Fruit fly (Drosophila melanogaster) whole organism, embryonic: Measurements from ENCODE around the gene CG10866.

Experiments used
- Atf-2 ChIP-seq: fragments of 200-800 bp; sonication (Bioruptor generic); optimal IDR thresholded peaks from 2 replicates; lab custom pipeline; 2016; ENCODE audit warnings: missing biosample characterization, missing genetic modification characterization
- BEAF-32 ChIP-seq: fragments of 200-800 bp; sonication (Bioruptor generic); optimal IDR thresholded peaks from 3 replicates; lab custom pipeline; 2017; ENCODE audit warnings: missing biosample characterization, missing genetic modification characterization, mild to moderate bottlenecking, moderate library complexity, missing genetic modification reagents
- CG11456 ChIP-seq: fragments of 200-800 bp; sonication (Bioruptor generic); IDR thresholded peaks from 3 replicates; pipeline ENCODE4 v1.3.6; 2022; ENCODE audit warnings: missing biosample characterization, missing genetic modification characterization
- CG12155 ChIP-seq: fragments of 200-800 bp; sonication (Bioruptor generic); optimal IDR thresholded peaks from 3 replicates; lab custom pipeline; 2016; ENCODE audit warnings: missing biosample characterization, missing genetic modification characterization
- CG1233 ChIP-seq: fragments of 200-800 bp; sonication (Bioruptor generic); optimal IDR thresholded peaks from 4 replicates; lab custom pipeline; 2018; ENCODE audit warnings: missing biosample characterization, mild to moderate bottlenecking, missing genetic modification characterization
- CG12391 ChIP-seq: fragments of 200-800 bp; sonication (Bioruptor generic); optimal IDR thresholded peaks from 3 replicates; lab custom pipeline; 2018; ENCODE audit warnings: missing biosample characterization, mild to moderate bottlenecking, missing genetic modification characterization, moderate library complexity
- CG12659 ChIP-seq: fragments of 200-800 bp; sonication (Bioruptor generic); optimal IDR thresholded peaks from 3 replicates; lab custom pipeline; 2017; ENCODE audit warnings: mild to moderate bottlenecking, missing biosample characterization, missing genetic modification reagents, missing genetic modification characterization
- CG12769 ChIP-seq: fragments of 200-800 bp; sonication (Bioruptor generic); optimal IDR thresholded peaks from 2 replicates; lab custom pipeline; 2019; ENCODE audit warnings: missing biosample characterization, mild to moderate bottlenecking, missing genetic modification characterization, moderate library complexity
- CG13296 ChIP-seq: fragments of 200-800 bp; sonication (Bioruptor generic); optimal IDR thresholded peaks from 3 replicates; lab custom pipeline; 2018; ENCODE audit warnings: missing biosample characterization, mild to moderate bottlenecking, missing genetic modification characterization
- CG13894 ChIP-seq: fragments of 200-800 bp; sonication (Bioruptor generic); optimal IDR thresholded peaks from 3 replicates; lab custom pipeline; 2018; ENCODE audit warnings: missing biosample characterization, mild to moderate bottlenecking, missing genetic modification characterization, moderate library complexity
- CG14860 ChIP-seq: fragments of 200-800 bp; sonication (Bioruptor generic); IDR thresholded peaks from 3 replicates; pipeline ENCODE4 v1.3.6; 2022; ENCODE audit warnings: missing biosample characterization, missing genetic modification characterization; ENCODE audit not compliant: partially characterized antibody
- CG1603 ChIP-seq: fragments of 200-800 bp; sonication (Bioruptor generic); optimal IDR thresholded peaks from 2 replicates; lab custom pipeline; 2019; ENCODE audit warnings: missing biosample characterization, mild to moderate bottlenecking, missing genetic modification characterization, moderate library complexity
- CG17829 ChIP-seq: fragments of 200-800 bp; optimal IDR thresholded peaks from 2 replicates; lab custom pipeline; 2019; ENCODE audit warnings: missing biosample characterization, mild to moderate bottlenecking, missing genetic modification characterization, moderate library complexity
- CG18262 ChIP-seq: fragments of 200-800 bp; optimal IDR thresholded peaks from 3 replicates; lab custom pipeline; 2019; ENCODE audit warnings: missing biosample characterization, mild to moderate bottlenecking, missing genetic modification characterization, moderate library complexity
- CG30403 ChIP-seq: fragments of 200-800 bp; sonication (Bioruptor generic); optimal IDR thresholded peaks from 3 replicates; lab custom pipeline; 2016; ENCODE audit warnings: missing biosample characterization, missing genetic modification characterization
- CG34376 ChIP-seq: fragments of 200-800 bp; sonication (Bioruptor generic); optimal IDR thresholded peaks from 2 replicates; lab custom pipeline; 2018; ENCODE audit warnings: missing biosample characterization, mild to moderate bottlenecking, missing genetic modification characterization
- CG4404 ChIP-seq: fragments of 200-800 bp; sonication (Bioruptor generic); IDR thresholded peaks from 2 replicates; pipeline ENCODE4 v1.3.6; 2022; ENCODE audit warnings: missing biosample characterization, missing genetic modification characterization
- CG4730 ChIP-seq: fragments of 200-800 bp; sonication (Bioruptor generic); IDR thresholded peaks from 2 replicates; pipeline ENCODE4 v1.3.6; 2022; ENCODE audit warnings: missing biosample characterization, missing genetic modification characterization
- CG4854 ChIP-seq: fragments of 200-800 bp; sonication (Bioruptor generic); optimal IDR thresholded peaks from 2 replicates; lab custom pipeline; 2016; ENCODE audit warnings: missing biosample characterization, missing genetic modification characterization, inconsistent platforms
- CG6854 ChIP-seq: fragments of 200-800 bp; sonication (Bioruptor generic); optimal IDR thresholded peaks from 3 replicates; lab custom pipeline; 2017; ENCODE audit warnings: missing biosample characterization, mild to moderate bottlenecking, missing genetic modification characterization
- Dip3 ChIP-seq: fragments of 200-800 bp; sonication (Bioruptor generic); optimal IDR thresholded peaks from 3 replicates; lab custom pipeline; 2016; ENCODE audit warnings: missing biosample characterization, missing genetic modification characterization
- H2.0 ChIP-seq: fragments of 200-800 bp; sonication (Bioruptor generic); IDR thresholded peaks from 2 replicates; pipeline ENCODE4 v1.3.6; 2022; ENCODE audit warnings: missing biosample characterization, missing genetic modification characterization
- HHEX ChIP-seq: fragments of 200-800 bp; sonication (Bioruptor generic); optimal IDR thresholded peaks from 3 replicates; lab custom pipeline; 2017; ENCODE audit warnings: missing biosample characterization, mild to moderate bottlenecking, missing genetic modification characterization, missing genetic modification reagents
- Myb ChIP-seq: fragments of 200-800 bp; sonication (Bioruptor generic); optimal IDR thresholded peaks from 2 replicates; lab custom pipeline; 2016; ENCODE audit warnings: missing biosample characterization, missing genetic modification characterization
- NC2α ChIP-seq: fragments of 200-800 bp; sonication (Bioruptor generic); optimal IDR thresholded peaks from 2 replicates; lab custom pipeline; 2016; ENCODE audit warnings: missing biosample characterization, missing genetic modification characterization
- Opbp ChIP-seq: fragments of 200-800 bp; sonication (Bioruptor generic); IDR thresholded peaks from 3 replicates; pipeline ENCODE4 v1.3.6; 2022; ENCODE audit warnings: missing biosample characterization, missing genetic modification characterization; ENCODE audit not compliant: partially characterized antibody
- Ravus ChIP-seq: fragments of 200-800 bp; sonication (Bioruptor generic); IDR thresholded peaks from 2 replicates; pipeline ENCODE4 v1.3.6; 2022; ENCODE audit warnings: missing biosample characterization, missing genetic modification characterization
- Rx ChIP-seq: fragments of 200-800 bp; sonication (Bioruptor generic); IDR thresholded peaks from 2 replicates; pipeline ENCODE4 v1.3.6; 2022; ENCODE audit warnings: missing biosample characterization, missing genetic modification characterization
- Side ChIP-seq: fragments of 200-800 bp; sonication (Bioruptor generic); optimal IDR thresholded peaks from 2 replicates; lab custom pipeline; 2016; ENCODE audit warnings: missing biosample characterization, missing genetic modification characterization
- Sox102F ChIP-seq: fragments of 200-800 bp; sonication (Bioruptor generic); optimal IDR thresholded peaks from 2 replicates; lab custom pipeline; 2018; ENCODE audit warnings: missing biosample characterization, mild to moderate bottlenecking, missing genetic modification characterization, moderate library complexity
- Stat92E ChIP-seq, 3 experiments: fragments of >200 bp in 2 of 3; fragments of 200-800 bp in 1 of 3; sonication (Bioruptor generic) in 1 of 3; optimal IDR thresholded peaks; 2 replicates each; lab custom pipeline; 2017 to 2019; ENCODE audit warnings: missing biosample characterization in 3 of 3, missing genetic modification characterization in 3 of 3, mild to moderate bottlenecking in 1 of 3, moderate library complexity in 1 of 3
- Xbp1 ChIP-seq: fragments of 200-800 bp; sonication (Bioruptor generic); optimal IDR thresholded peaks from 3 replicates; lab custom pipeline; 2016; ENCODE audit warnings: missing biosample characterization, mild to moderate bottlenecking, missing genetic modification characterization
- Xrp1 ChIP-seq: fragments of 200-800 bp; sonication (Bioruptor generic); IDR thresholded peaks from 2 replicates; pipeline ENCODE4 v1.3.6; 2022; ENCODE audit warnings: missing biosample characterization, missing genetic modification characterization
- ab ChIP-seq: fragments of 200-800 bp; sonication (Bioruptor generic); optimal IDR thresholded peaks from 2 replicates; lab custom pipeline; 2016; ENCODE audit warnings: missing biosample characterization, missing genetic modification characterization
- bcd ChIP-seq: fragments of 200-800 bp; sonication (Bioruptor generic); optimal IDR thresholded peaks from 2 replicates; lab custom pipeline; 2017; ENCODE audit warnings: missing biosample characterization, mild to moderate bottlenecking, missing genetic modification characterization
- dmrt99B ChIP-seq: fragments of 200-800 bp; sonication (Bioruptor generic); optimal IDR thresholded peaks from 2 replicates; lab custom pipeline; 2018; ENCODE audit warnings: missing biosample characterization, mild to moderate bottlenecking, missing genetic modification characterization, moderate library complexity
- ems ChIP-seq: fragments of 200-800 bp; sonication (Bioruptor generic); optimal IDR thresholded peaks from 3 replicates; lab custom pipeline; 2016; ENCODE audit warnings: missing biosample characterization, missing genetic modification characterization
- ewg ChIP-seq: fragments of 200-800 bp; sonication (Bioruptor generic); optimal IDR thresholded peaks from 3 replicates; lab custom pipeline; 2017; ENCODE audit warnings: mild to moderate bottlenecking, missing biosample characterization, missing genetic modification reagents, missing genetic modification characterization
- fu2 ChIP-seq: fragments of 200-800 bp; sonication (Bioruptor generic); optimal IDR thresholded peaks from 2 replicates; lab custom pipeline; 2016; ENCODE audit warnings: missing biosample characterization, missing genetic modification characterization
- h ChIP-seq: fragments of >200 bp; optimal IDR thresholded peaks from 2 replicates; lab custom pipeline; 2017
- hkb ChIP-seq, 2 experiments: fragments of 200-800 bp in 1 of 2; fragments of >200 bp in 1 of 2; sonication (Bioruptor generic) in 1 of 2; IDR thresholded peaks in 1 of 2; optimal IDR thresholded peaks in 1 of 2; 2 replicates each; pipeline versions ENCODE4 v1.3.6 to Lab custom; 2017 to 2022; ENCODE audit warnings: missing biosample characterization in 1 of 2, missing genetic modification characterization in 1 of 2
- peb ChIP-seq: fragments of 200-800 bp; sonication (Bioruptor generic); IDR thresholded peaks from 2 replicates; pipeline ENCODE4 v1.3.6; 2022; ENCODE audit warnings: missing biosample characterization, missing genetic modification characterization
- psq ChIP-seq: fragments of 200-800 bp; sonication (Bioruptor generic); optimal IDR thresholded peaks from 2 replicates; lab custom pipeline; 2017; ENCODE audit warnings: missing biosample characterization, missing genetic modification characterization
- pzg ChIP-seq: fragments of 200-800 bp; sonication (Bioruptor generic); optimal IDR thresholded peaks from 3 replicates; lab custom pipeline; 2018; ENCODE audit warnings: missing biosample characterization, mild to moderate bottlenecking, missing genetic modification characterization, moderate library complexity
- run ChIP-seq: fragments of 200-800 bp; sonication (Bioruptor generic); optimal IDR thresholded peaks from 3 replicates; lab custom pipeline; 2018; ENCODE audit warnings: missing biosample characterization, mild to moderate bottlenecking, missing genetic modification characterization
- sima ChIP-seq: fragments of 200-800 bp; sonication (Bioruptor generic); optimal IDR thresholded peaks from 2 replicates; lab custom pipeline; 2016; ENCODE audit warnings: missing biosample characterization, missing genetic modification characterization
- so ChIP-seq: fragments of 200-800 bp; sonication (Bioruptor generic); IDR thresholded peaks from 3 replicates; pipeline ENCODE4 v1.3.6; 2022; ENCODE audit warnings: missing biosample characterization, missing genetic modification characterization
- sug ChIP-seq: fragments of 200-800 bp; optimal IDR thresholded peaks from 2 replicates; lab custom pipeline; 2019; ENCODE audit warnings: missing biosample characterization, mild to moderate bottlenecking, missing genetic modification characterization, moderate library complexity
- tap ChIP-seq: fragments of 200-800 bp; optimal IDR thresholded peaks from 3 replicates; lab custom pipeline; 2019; ENCODE audit warnings: missing biosample characterization, mild to moderate bottlenecking, missing genetic modification characterization, moderate library complexity
- tio ChIP-seq: fragments of 200-800 bp; sonication (Bioruptor generic); optimal IDR thresholded peaks from 2 replicates; lab custom pipeline; 2017; ENCODE audit warnings: missing biosample characterization, missing genetic modification characterization, inconsistent platforms
- tna ChIP-seq: fragments of 200-800 bp; sonication (Bioruptor generic); IDR thresholded peaks from 2 replicates; pipeline ENCODE4 v1.3.6; 2022; ENCODE audit warnings: missing biosample characterization, missing genetic modification characterization; ENCODE audit not compliant: partially characterized antibody

CG10866 gene

dm6 chr3L:3905111-3905510 is 32.7 kb downstream of the CG10866 start, which contains the start of gene ida (continued):
- TF ChIP-seq Dip3 (GFP tag; lab: Kevin White, UChicago) (no peak), NC2α (no peak), Opbp (GFP tag; lab: Robert Waterston, UW) (peak; percentile 100), sima (no peak), H2.0 (GFP tag; lab: Robert Waterston, UW) (no peak), CG4730 (GFP tag; lab: Robert Waterston, UW) (no peak), psq (GFP tag; lab: Kevin White, UChicago) (no peak), tio (GFP tag; lab: Kevin White, UChicago) (no peak), dmrt99B (no peak), CG12391 (no peak), CG17829 (tag; lab: Kevin White, UChicago) (no peak), ewg (GFP tag; lab: Kevin White, UChicago) (no peak), CG11456 (GFP tag; lab: Robert Waterston, UW) (no peak), CG12769 (tag; lab: Kevin White, UChicago) (peak; percentile 27), ab (GFP tag; lab: Kevin White, UChicago) (no peak), CG13894 (no peak), so (no peak), sug (tag; lab: Kevin White, UChicago) (peak; percentile 44), Stat92E (GFP tag; optimal IDR thresholded peaks at IDR 0.05; lab: Kevin White, UChicago) (no peak), CG12659 (GFP tag; lab: Kevin White, UChicago) (peak; percentile 44), hkb (optimal IDR thresholded peaks at IDR 0.05; lab: Kevin White, UChicago) (no peak), hkb (GFP tag; IDR thresholded peaks at IDR 0.05; lab: Robert Waterston, UW) (no peak), CG4854 (no peak), Side (GFP tag; lab: Kevin White, UChicago) (no peak), bcd (GFP tag; lab: Kevin White, UChicago) (no peak), Xrp1 (GFP tag; lab: Robert Waterston, UW) (no peak), HHEX (GFP tag; lab: Kevin White, UChicago) (no peak), CG18262 (no peak), pzg (peak; percentile 88), CG34376 (peak; percentile 53), CG1603 (tag; lab: Kevin White, UChicago) (peak; percentile 74), fu2 (GFP tag; lab: Kevin White, UChicago) (no peak), CG4404 (GFP tag; lab: Robert Waterston, UW) (no peak), CG30403 (GFP tag; lab: Kevin White, UChicago) (no peak), h (lab: Kevin White, UChicago) (no peak), Sox102F (no peak), CG14860 (no peak), ems (GFP tag; lab: Kevin White, UChicago) (no peak), CG13296 (peak; percentile 1), CG6854 (GFP tag; lab: Kevin White, UChicago) (no peak), CG12155 (GFP tag; lab: Kevin White, UChicago) (no peak), tap (tag; lab: Kevin White, UChicago) (no peak), peb (GFP tag; lab: Robert Waterston, UW) (no peak), CG1233 (GFP tag; lab: Kevin White, UChicago) (no peak), tna (GFP tag; lab: Robert Waterston, UW) (peak; percentile 23; the same call in 1 of the 2 replicates), Myb (GFP tag; lab: Kevin White, UChicago) (peak; percentile 64), BEAF-32 (peak; percentile 37), Ravus (no peak), Atf-2 (GFP tag; lab: Kevin White, UChicago) (no peak), run (tag; lab: Kevin White, UChicago) (no peak), Xbp1 (no peak), Rx (GFP tag; lab: Robert Waterston, UW) (no peak)
